Worm (Caenorhabditis elegans) whole organism, mixed stage, embryonic: ENCODE data around the gene hex-3.

Source experiments
- ceh-43 ChIP-seq: fragments of 200-800 bp; sonication (Bioruptor generic); optimal IDR thresholded peaks from 2 replicates; lab custom pipeline; 2018; ENCODE audit warnings: mild to moderate bottlenecking, missing genetic modification characterization, moderate library complexity, missing compliant biosample characterization
- elt-1 ChIP-seq: sonication (generic microtip); optimal IDR thresholded peaks from 2 replicates; lab custom pipeline; 2017; ENCODE audit warnings: missing genetic modification characterization, mild to moderate bottlenecking, missing compliant biosample characterization, antibody characterized with exemption, moderate library complexity, borderline replicate concordance; ENCODE audit not compliant: insufficient read depth
- lsy-2 ChIP-seq: fragments of 150-350 bp; optimal IDR thresholded peaks from 2 replicates; lab custom pipeline; 2014; ENCODE audit warnings: missing biosample characterization, missing genetic modification characterization
- mls-2 ChIP-seq: sonication (generic microtip); optimal IDR thresholded peaks from 2 replicates; lab custom pipeline; 2016; ENCODE audit warnings: mild to moderate bottlenecking, missing genetic modification characterization, moderate library complexity, missing compliant biosample characterization
- nhr-76 ChIP-seq: sonication (generic microtip); optimal IDR thresholded peaks from 2 replicates; lab custom pipeline; 2017; ENCODE audit warnings: missing biosample characterization, missing genetic modification characterization
- snpc-4 ChIP-seq: fragments of 150-350 bp; optimal IDR thresholded peaks from 2 replicates; lab custom pipeline; 2014; ENCODE audit warnings: missing biosample characterization, missing genetic modification characterization
- unc-120 ChIP-seq: sonication (generic microtip); optimal IDR thresholded peaks from 2 replicates; lab custom pipeline; 2017; ENCODE audit warnings: missing genetic modification characterization, missing compliant biosample characterization; ENCODE audit not compliant: poor library complexity, severe bottlenecking

ce11 chrIII:10894220-10894619 lies 45.2 kb downstream of the hex-3 start, which contains the start of gene fbxb-87:
- no peak for TF ChIP-seq lsy-2 (tag; lab: Kevin White, UChicago)
- TF ChIP-seq ceh-43 (GFP tag; lab: Kevin White, UChicago): no peak
- TF ChIP-seq nhr-76: no peak
- no peak for TF ChIP-seq elt-1
- TF ChIP-seq mls-2 (tag; lab: Kevin White, UChicago): no peak
- no peak for TF ChIP-seq snpc-4
- TF ChIP-seq unc-120 (tag; lab: Kevin White, UChicago): no peak
